Worm (Caenorhabditis elegans): ENCODE results near the gene nol-56.

The nol-56 gene

ce11 chrV:10399290-10399689, 46.5 kb upstream of the nol-56 start (continued):
- TF ChIP-seq unc-62 (GFP tag; optimal IDR thresholded peaks at IDR 0.05 in 1 of 2): no peak
- no peak for TF ChIP-seq unc-62 (tag; optimal IDR thresholded peaks at IDR 0.05)
- TF ChIP-seq F26F4.8 (GFP tag; conservative IDR thresholded peaks at IDR 0.05): no peak
- TF ChIP-seq lin-39 (tag; optimal IDR thresholded peaks at IDR 0.05): no peak
- TF ChIP-seq ama-1 (optimal IDR thresholded peaks at IDR 0.05): no peak
- no peak for TF ChIP-seq attf-4 (tag; optimal IDR thresholded peaks at IDR 0.05)
- TF ChIP-seq nhr-77 (tag; optimal IDR thresholded peaks at IDR 0.05): peak; percentile 89
- peak; percentile 90 for TF ChIP-seq pqm-1 (tag; optimal IDR thresholded peaks at IDR 0.05)
- TF ChIP-seq zip-11 (GFP tag; IDR thresholded peaks at IDR 0.05): no peak
- no peak for TF ChIP-seq ceh-20 (GFP tag; IDR thresholded peaks at IDR 0.05)
- no peak for TF ChIP-seq jun-1 (tag; optimal IDR thresholded peaks at IDR 0.05)
- TF ChIP-seq fkh-10 (GFP tag; optimal IDR thresholded peaks at IDR 0.05): no peak
- TF ChIP-seq mdl-1 (tag; optimal IDR thresholded peaks at IDR 0.05): peak in 1 of 2 experiments; percentile 19
- no peak for TF ChIP-seq zip-2 (tag; optimal IDR thresholded peaks at IDR 0.05)
- no peak for TF ChIP-seq Y105C5A.15 (GFP tag; IDR thresholded peaks at IDR 0.05)
- TF ChIP-seq Y48G9A.11 (GFP tag; IDR thresholded peaks at IDR 0.05): no peak
- TF ChIP-seq zfp-2 (tag; optimal IDR thresholded peaks at IDR 0.05): no peak
- TF ChIP-seq pha-4 (GFP tag; IDR thresholded peaks at IDR 0.05): 0 out of 2 replicates have a peak, but pooled peaks have one; percentile 24
- TF ChIP-seq pha-4 (tag; optimal IDR thresholded peaks at IDR 0.05): no peak
- no peak for TF ChIP-seq sdz-12 (GFP tag; optimal IDR thresholded peaks at IDR 0.05)
- TF ChIP-seq nhr-76 (tag; optimal IDR thresholded peaks at IDR 0.05): no peak
- TF ChIP-seq F44E2.7 (GFP tag; IDR thresholded peaks at IDR 0.05): no peak
- no peak for TF ChIP-seq F49E8.2 (tag; optimal IDR thresholded peaks at IDR 0.05; ENCODE audit: borderline replicate concordance)
- no peak for TF ChIP-seq spr-1 (tag; optimal IDR thresholded peaks at IDR 0.05)
- no peak for TF ChIP-seq zag-1 (tag; optimal IDR thresholded peaks at IDR 0.05)
- no peak for TF ChIP-seq tag-97 (GFP tag; IDR thresholded peaks at IDR 0.05)
- TF ChIP-seq dmd-6 (GFP tag; IDR thresholded peaks at IDR 0.05): peak; percentile 93
- TF ChIP-seq spr-3 (GFP tag; optimal IDR thresholded peaks at IDR 0.05): no peak
- TF ChIP-seq mdt-29 (GFP tag; IDR thresholded peaks at IDR 0.05): no peak

DNA sequence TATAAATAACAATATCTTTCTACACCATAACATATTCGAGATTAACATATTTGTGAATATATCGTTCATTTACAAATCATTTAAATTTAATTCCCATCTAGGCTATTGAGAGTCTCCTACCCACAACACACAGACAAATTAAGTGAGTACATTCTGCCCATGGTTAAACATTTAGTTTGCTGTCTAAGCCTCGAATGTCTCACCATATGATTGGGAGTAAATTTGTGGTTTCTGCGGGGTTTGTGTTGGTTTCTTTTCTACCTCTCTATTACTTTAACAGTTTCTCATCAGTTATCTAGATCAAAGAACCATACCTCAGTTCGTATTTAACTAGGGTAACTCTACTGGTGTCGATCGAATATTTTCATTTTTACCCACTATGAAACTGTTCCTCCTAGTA, 45.7 kb upstream of the nol-56 start, which contains the start of gene ugt-2:
Gene ugt-2, plus strand, starts transcription at position 371 of the 400 bp plus-strand sequence.
- TF ChIP-seq spr-3 (GFP tag; optimal IDR thresholded peaks at IDR 0.05) (no peak), pha-4 (GFP tag; IDR thresholded peaks at IDR 0.05) (no peak), pha-4 (tag; optimal IDR thresholded peaks at IDR 0.05) (no peak), lim-7 (GFP tag; IDR thresholded peaks at IDR 0.05) (no peak), sdz-12 (GFP tag; optimal IDR thresholded peaks at IDR 0.05) (no peak), zip-2 (tag; optimal IDR thresholded peaks at IDR 0.05) (no peak), pqm-1 (tag; optimal IDR thresholded peaks at IDR 0.05) (peak; percentile 74), daf-12 (tag; optimal IDR thresholded peaks at IDR 0.05) (no peak), lin-29 (GFP tag; IDR thresholded peaks at IDR 0.05) (no peak), Y5F2A.4 (GFP tag; optimal IDR thresholded peaks at IDR 0.05) (no peak), nhr-76 (tag; optimal IDR thresholded peaks at IDR 0.05) (no peak), dmd-6 (GFP tag; IDR thresholded peaks at IDR 0.05) (peak; percentile 63), dve-1 (tag; optimal IDR thresholded peaks at IDR 0.05; ENCODE audit: insufficient read depth) (peak; percentile 15), lin-38 (GFP tag; IDR thresholded peaks at IDR 0.05) (no peak), jun-1 (tag; optimal IDR thresholded peaks at IDR 0.05) (no peak), nhr-102 (tag; optimal IDR thresholded peaks at IDR 0.05) (no peak), unc-130 (GFP tag; optimal IDR thresholded peaks at IDR 0.05) (no peak), F10B5.3 (tag; optimal IDR thresholded peaks at IDR 0.05) (no peak), cey-2 (tag; optimal IDR thresholded peaks at IDR 0.05; ENCODE audit: borderline replicate concordance, insufficient read depth) (no peak), dpl-1 (GFP tag; optimal IDR thresholded peaks at IDR 0.05) (no peak), lin-1 (GFP tag; IDR thresholded peaks at IDR 0.05) (no peak), hif-1 (tag; optimal IDR thresholded peaks at IDR 0.05) (no peak), Y48G9A.11 (GFP tag; IDR thresholded peaks at IDR 0.05) (no peak), egl-27 (tag; optimal IDR thresholded peaks at IDR 0.05) (no peak), F49E8.2 (tag; optimal IDR thresholded peaks at IDR 0.05; ENCODE audit: borderline replicate concordance) (no peak), mep-1 (tag; optimal IDR thresholded peaks at IDR 0.05) (no peak), lsy-2 (tag; optimal IDR thresholded peaks at IDR 0.05) (no peak), ZK546.5 (tag; optimal IDR thresholded peaks at IDR 0.05) (no peak), fos-1 (tag; optimal IDR thresholded peaks at IDR 0.05) (no peak), unc-62 (GFP tag; optimal IDR thresholded peaks at IDR 0.05 in 1 of 2) (peak in 1 of 2 experiments; percentile 89), unc-62 (tag; optimal IDR thresholded peaks at IDR 0.05) (no peak), aha-1 (tag) (no peak), rbr-2 (tag; optimal IDR thresholded peaks at IDR 0.05) (no peak), hlh-30 (tag; optimal IDR thresholded peaks at IDR 0.05; ENCODE audit: insufficient read depth) (peak; percentile 2)

All from whole organism, L4 larva.